Fruit fly (Drosophila melanogaster) whole organism, pupa: ENCODE results near the gene mRpL20.

Experiments
- CG34367 ChIP-seq: fragments of 200-800 bp; sonication (Bioruptor generic); optimal IDR thresholded peaks from 2 replicates; lab custom pipeline; 2018; ENCODE audit warnings: missing biosample characterization, mild to moderate bottlenecking, missing genetic modification characterization
- EcR ChIP-seq: fragments of 200-800 bp; sonication (Bioruptor generic); optimal IDR thresholded peaks from 3 replicates; lab custom pipeline; 2019; ENCODE audit warnings: missing biosample characterization, missing genetic modification characterization, mild to moderate bottlenecking, moderate library complexity, missing genetic modification reagents
- Ets98B ChIP-seq: fragments of 200-800 bp; sonication (Bioruptor generic); IDR thresholded peaks from 2 replicates; pipeline ENCODE4 v1.3.6; 2022; ENCODE audit warnings: missing biosample characterization, missing genetic modification characterization
- rn ChIP-seq: fragments of 200-800 bp; sonication (Bioruptor generic); IDR thresholded peaks from 2 replicates; pipeline ENCODE4 v1.3.6; 2022; ENCODE audit warnings: missing biosample characterization, missing genetic modification characterization

DNA sequence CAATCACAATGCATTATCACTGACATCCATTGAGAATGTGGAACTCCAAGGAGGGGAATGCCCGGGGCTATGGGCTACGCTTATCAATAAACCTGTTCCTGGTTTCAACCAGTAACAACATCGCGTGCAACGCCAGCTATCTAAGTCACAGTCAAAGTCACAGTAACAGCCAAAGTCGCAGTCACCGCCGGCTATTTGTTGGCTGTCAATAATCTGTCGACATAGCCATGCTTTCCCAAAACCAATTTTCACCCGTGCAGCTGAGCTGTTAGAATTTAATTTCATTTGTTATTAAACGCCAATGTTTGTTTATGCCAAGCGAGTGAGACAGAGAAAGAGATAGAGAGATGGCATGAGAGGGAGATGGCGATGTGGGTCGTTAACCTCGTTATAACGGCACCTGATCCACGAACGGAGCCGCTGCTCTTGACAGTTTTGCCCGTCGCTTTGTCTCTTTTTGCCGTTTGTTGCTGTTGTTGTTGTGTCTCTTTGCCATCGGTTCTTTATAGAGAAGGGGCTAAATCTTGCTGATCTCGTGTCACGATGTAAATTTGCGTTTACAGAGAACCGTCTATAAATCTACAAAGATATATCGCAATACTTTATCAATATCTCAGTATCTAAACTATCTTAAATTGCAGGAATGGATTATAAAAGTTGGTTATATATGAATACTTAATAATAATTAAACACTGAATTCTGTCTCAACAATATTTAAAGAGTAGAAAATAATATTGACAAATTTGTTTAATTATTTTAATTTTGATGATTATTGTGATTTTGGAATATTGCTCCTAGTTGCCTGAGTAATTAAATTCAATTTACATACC is 14.6 kb upstream of the mRpL20 start:
- TF ChIP-seq CG34367 (tag; lab: Kevin White, UChicago) (no peak), Ets98B (no peak), EcR (GFP tag; lab: Kevin White, UChicago) (peak; percentile 97), rn (GFP tag; lab: Robert Waterston, UW) (no peak)
